Fruit fly (Drosophila melanogaster) whole organism, embryonic: ENCODE results near the gene CG13912.

Source experiments
- Atf6 ChIP-seq: fragments of 200-800 bp; sonication (Bioruptor generic); IDR thresholded peaks from 2 replicates; pipeline ENCODE4 v1.3.6; 2022; ENCODE audit warnings: missing biosample characterization, missing genetic modification characterization
- BEAF-32 ChIP-seq: fragments of 200-800 bp; sonication (Bioruptor generic); optimal IDR thresholded peaks from 3 replicates; lab custom pipeline; 2017; ENCODE audit warnings: missing biosample characterization, missing genetic modification characterization, mild to moderate bottlenecking, moderate library complexity, missing genetic modification reagents
- CG10267 ChIP-seq: fragments of 200-800 bp; sonication (Bioruptor generic); optimal IDR thresholded peaks from 2 replicates; lab custom pipeline; 2018; ENCODE audit warnings: missing biosample characterization, mild to moderate bottlenecking, missing genetic modification characterization, moderate library complexity
- CG12391 ChIP-seq: fragments of 200-800 bp; sonication (Bioruptor generic); optimal IDR thresholded peaks from 3 replicates; lab custom pipeline; 2018; ENCODE audit warnings: missing biosample characterization, mild to moderate bottlenecking, missing genetic modification characterization, moderate library complexity
- CG13287 ChIP-seq: fragments of 200-800 bp; sonication (Bioruptor generic); IDR thresholded peaks from 2 replicates; pipeline ENCODE4 v1.3.6; 2022; ENCODE audit warnings: missing biosample characterization, missing genetic modification characterization; ENCODE audit not compliant: partially characterized antibody
- CG14965 ChIP-seq: fragments of 200-800 bp; sonication (Bioruptor generic); optimal IDR thresholded peaks from 2 replicates; lab custom pipeline; 2016; ENCODE audit warnings: missing biosample characterization, missing genetic modification characterization, borderline replicate concordance
- CG15601 ChIP-seq: fragments of 200-800 bp; sonication (Bioruptor generic); optimal IDR thresholded peaks from 3 replicates; lab custom pipeline; 2019; ENCODE audit warnings: missing biosample characterization, mild to moderate bottlenecking, missing genetic modification characterization, moderate library complexity
- CG16813 ChIP-seq: fragments of 200-800 bp; sonication (Bioruptor generic); IDR thresholded peaks from 3 replicates; pipeline ENCODE4 v1.3.6; 2022; ENCODE audit warnings: missing biosample characterization, missing genetic modification characterization; ENCODE audit not compliant: partially characterized antibody
- CG16863 ChIP-seq: fragments of 200-800 bp; sonication (Bioruptor generic); optimal IDR thresholded peaks from 3 replicates; lab custom pipeline; 2016; ENCODE audit warnings: missing biosample characterization, missing genetic modification characterization
- CG17385 ChIP-seq: fragments of 200-800 bp; sonication (Bioruptor generic); optimal IDR thresholded peaks from 3 replicates; lab custom pipeline; 2018; ENCODE audit warnings: missing biosample characterization, mild to moderate bottlenecking, missing genetic modification characterization
- CG17802 ChIP-seq: fragments of 200-800 bp; sonication (Bioruptor generic); optimal IDR thresholded peaks from 2 replicates; lab custom pipeline; 2018; ENCODE audit warnings: missing biosample characterization, mild to moderate bottlenecking, missing genetic modification characterization, moderate library complexity
- CG18599 ChIP-seq: fragments of 200-800 bp; sonication (Bioruptor generic); optimal IDR thresholded peaks from 3 replicates; lab custom pipeline; 2017; ENCODE audit warnings: missing biosample characterization, missing genetic modification characterization, mild to moderate bottlenecking, moderate library complexity, missing genetic modification reagents
- CG2202 ChIP-seq: fragments of 200-800 bp; sonication (Bioruptor generic); optimal IDR thresholded peaks from 2 replicates; lab custom pipeline; 2018; ENCODE audit warnings: missing biosample characterization, mild to moderate bottlenecking, missing genetic modification characterization
- CG34224 ChIP-seq: fragments of 200-800 bp; sonication (Bioruptor generic); IDR thresholded peaks from 3 replicates; pipeline ENCODE4 v1.3.6; 2022; ENCODE audit warnings: missing biosample characterization, missing genetic modification characterization; ENCODE audit not compliant: partially characterized antibody
- CG5953 ChIP-seq: fragments of 200-800 bp; sonication (Bioruptor generic); IDR thresholded peaks from 2 replicates; pipeline ENCODE4 v1.3.6; 2022; ENCODE audit warnings: missing biosample characterization, missing genetic modification characterization
- CG7372 ChIP-seq: fragments of 200-800 bp; sonication (Bioruptor generic); IDR thresholded peaks from 2 replicates; pipeline ENCODE4 v1.3.6; 2022; ENCODE audit warnings: missing biosample characterization, missing genetic modification characterization
- CG7839 ChIP-seq: fragments of 200-800 bp; sonication (Bioruptor generic); optimal IDR thresholded peaks from 3 replicates; lab custom pipeline; 2018; ENCODE audit warnings: missing biosample characterization, mild to moderate bottlenecking, missing genetic modification characterization, moderate library complexity
- CG8924 ChIP-seq: fragments of 200-800 bp; optimal IDR thresholded peaks from 3 replicates; lab custom pipeline; 2019; ENCODE audit warnings: missing biosample characterization, mild to moderate bottlenecking, missing genetic modification characterization, moderate library complexity
- CG9609 ChIP-seq: fragments of 200-800 bp; sonication (Bioruptor generic); optimal IDR thresholded peaks from 3 replicates; lab custom pipeline; 2016; ENCODE audit warnings: missing biosample characterization, missing genetic modification characterization
- D ChIP-seq, 2 experiments: fragments of 200-800 bp in 1 of 2; fragments of >200 bp in 1 of 2; sonication (Bioruptor generic) in 1 of 2; optimal IDR thresholded peaks; 2 replicates in 1 of 2; 3 replicates in 1 of 2; lab custom pipeline; 2017; ENCODE audit warnings: mild to moderate bottlenecking in 1 of 2, missing biosample characterization in 1 of 2, missing genetic modification characterization in 1 of 2, missing genetic modification reagents in 1 of 2
- Nf-YC ChIP-seq: fragments of 200-800 bp; optimal IDR thresholded peaks from 3 replicates; lab custom pipeline; 2019; ENCODE audit warnings: missing biosample characterization, mild to moderate bottlenecking, missing genetic modification characterization, moderate library complexity
- Scr ChIP-seq: fragments of 200-800 bp; sonication (Bioruptor generic); IDR thresholded peaks from 2 replicates; pipeline ENCODE4 v1.3.6; 2022; ENCODE audit warnings: missing biosample characterization, missing genetic modification characterization; ENCODE audit not compliant: partially characterized antibody
- Sin3A ChIP-seq: fragments of >200 bp; optimal IDR thresholded peaks from 2 replicates; lab custom pipeline; 2018
- Stat92E ChIP-seq, 3 experiments: fragments of >200 bp in 2 of 3; fragments of 200-800 bp in 1 of 3; sonication (Bioruptor generic) in 1 of 3; optimal IDR thresholded peaks; 2 replicates each; lab custom pipeline; 2017 to 2019; ENCODE audit warnings: missing biosample characterization in 3 of 3, missing genetic modification characterization in 3 of 3, mild to moderate bottlenecking in 1 of 3, moderate library complexity in 1 of 3
- Xrp1 ChIP-seq: fragments of 200-800 bp; sonication (Bioruptor generic); IDR thresholded peaks from 2 replicates; pipeline ENCODE4 v1.3.6; 2022; ENCODE audit warnings: missing biosample characterization, missing genetic modification characterization
- YL-1 ChIP-seq: fragments of 200-800 bp; sonication (Bioruptor generic); optimal IDR thresholded peaks from 3 replicates; lab custom pipeline; 2017; ENCODE audit warnings: missing biosample characterization, mild to moderate bottlenecking, missing genetic modification characterization
- abd-A ChIP-seq: fragments of 200-800 bp; sonication (Bioruptor generic); optimal IDR thresholded peaks from 3 replicates; lab custom pipeline; 2019; ENCODE audit warnings: missing biosample characterization, mild to moderate bottlenecking, missing genetic modification characterization, moderate library complexity
- ap ChIP-seq: fragments of 200-800 bp; sonication (Bioruptor generic); IDR thresholded peaks from 2 replicates; pipeline ENCODE4 v1.3.6; 2022; ENCODE audit warnings: missing biosample characterization, missing genetic modification characterization
- az2 ChIP-seq: fragments of 200-800 bp; sonication (Bioruptor generic); optimal IDR thresholded peaks from 3 replicates; lab custom pipeline; 2016; ENCODE audit warnings: missing biosample characterization, missing genetic modification characterization
- bigmax ChIP-seq: fragments of 200-800 bp; sonication (Bioruptor generic); optimal IDR thresholded peaks from 2 replicates; lab custom pipeline; 2018; ENCODE audit warnings: missing biosample characterization, mild to moderate bottlenecking, missing genetic modification characterization
- cas ChIP-seq: fragments of 200-800 bp; sonication (Bioruptor generic); IDR thresholded peaks from 2 replicates; pipeline ENCODE4 v1.3.6; 2022; ENCODE audit warnings: missing biosample characterization, missing genetic modification characterization
- ci ChIP-seq: fragments of 200-800 bp; sonication (Bioruptor generic); IDR thresholded peaks from 3 replicates; pipeline ENCODE4 v1.3.6; 2022; ENCODE audit warnings: missing biosample characterization, missing genetic modification characterization
- fd96Cb ChIP-seq: fragments of 200-800 bp; sonication (Bioruptor generic); optimal IDR thresholded peaks from 2 replicates; lab custom pipeline; 2018; ENCODE audit warnings: missing biosample characterization, mild to moderate bottlenecking, missing genetic modification characterization, moderate library complexity
- fu2 ChIP-seq: fragments of 200-800 bp; sonication (Bioruptor generic); optimal IDR thresholded peaks from 2 replicates; lab custom pipeline; 2016; ENCODE audit warnings: missing biosample characterization, missing genetic modification characterization
- gro ChIP-seq: fragments of 200-800 bp; sonication (Bioruptor generic); optimal IDR thresholded peaks from 2 replicates; lab custom pipeline; 2016; ENCODE audit warnings: missing biosample characterization, missing genetic modification characterization
- klu ChIP-seq: fragments of 200-800 bp; sonication (Bioruptor generic); IDR thresholded peaks from 2 replicates; pipeline ENCODE4 v1.3.6; 2022; ENCODE audit warnings: missing biosample characterization, missing genetic modification characterization
- onecut ChIP-seq: fragments of 200-800 bp; sonication (Bioruptor generic); IDR thresholded peaks from 2 replicates; pipeline ENCODE4 v1.3.6; 2022; ENCODE audit warnings: missing biosample characterization, missing genetic modification characterization
- pho ChIP-seq: fragments of 200-800 bp; sonication (Bioruptor generic); optimal IDR thresholded peaks from 2 replicates; lab custom pipeline; 2016; ENCODE audit warnings: missing biosample characterization, missing genetic modification characterization
- pnt ChIP-seq: fragments of 200-800 bp; sonication (Bioruptor generic); optimal IDR thresholded peaks from 3 replicates; lab custom pipeline; 2016; ENCODE audit warnings: missing biosample characterization, missing genetic modification characterization
- repo ChIP-seq: fragments of 200-800 bp; sonication (Bioruptor generic); optimal IDR thresholded peaks from 2 replicates; lab custom pipeline; 2016; ENCODE audit warnings: missing biosample characterization, missing genetic modification characterization
- ro ChIP-seq: fragments of 200-800 bp; sonication (Bioruptor generic); IDR thresholded peaks from 2 replicates; pipeline ENCODE4 v1.3.6; 2022; ENCODE audit warnings: missing biosample characterization, missing genetic modification characterization
- sd ChIP-seq: fragments of 200-800 bp; sonication (Bioruptor generic); optimal IDR thresholded peaks from 3 replicates; lab custom pipeline; 2018; ENCODE audit warnings: missing biosample characterization, mild to moderate bottlenecking, missing genetic modification characterization, moderate library complexity
- sens ChIP-seq: fragments of 200-800 bp; sonication (Bioruptor generic); peaks from one replicate; lab custom pipeline; 2016; ENCODE audit warnings: missing biosample characterization, missing genetic modification characterization
- seq ChIP-seq: fragments of 200-800 bp; sonication (Bioruptor generic); IDR thresholded peaks from 2 replicates; pipeline ENCODE4 v1.3.6; 2022; ENCODE audit warnings: missing biosample characterization, missing genetic modification characterization
- sob ChIP-seq: fragments of 200-800 bp; sonication (Bioruptor generic); IDR thresholded peaks from 2 replicates; pipeline ENCODE4 v1.3.6; 2022; ENCODE audit warnings: missing biosample characterization, missing genetic modification characterization
- stc ChIP-seq: fragments of 200-800 bp; sonication (Bioruptor generic); IDR thresholded peaks from 2 replicates; pipeline ENCODE4 v1.3.6; 2022; ENCODE audit warnings: missing biosample characterization, missing genetic modification characterization
- sug ChIP-seq: fragments of 200-800 bp; optimal IDR thresholded peaks from 2 replicates; lab custom pipeline; 2019; ENCODE audit warnings: missing biosample characterization, mild to moderate bottlenecking, missing genetic modification characterization, moderate library complexity
- tup ChIP-seq: fragments of 200-800 bp; sonication (Bioruptor generic); optimal IDR thresholded peaks from 2 replicates; lab custom pipeline; 2016; ENCODE audit warnings: missing biosample characterization, mild to moderate bottlenecking, missing genetic modification characterization, moderate library complexity
- wdn ChIP-seq: fragments of 200-800 bp; sonication (Bioruptor generic); IDR thresholded peaks from 2 replicates; pipeline ENCODE4 v1.3.6; 2022; ENCODE audit warnings: missing biosample characterization, missing genetic modification characterization
- z ChIP-seq: fragments of 200-800 bp; sonication (Bioruptor generic); IDR thresholded peaks from 3 replicates; pipeline ENCODE4 v1.3.6; 2022; ENCODE audit warnings: missing biosample characterization, missing genetic modification characterization

Gene CG13912

DNA sequence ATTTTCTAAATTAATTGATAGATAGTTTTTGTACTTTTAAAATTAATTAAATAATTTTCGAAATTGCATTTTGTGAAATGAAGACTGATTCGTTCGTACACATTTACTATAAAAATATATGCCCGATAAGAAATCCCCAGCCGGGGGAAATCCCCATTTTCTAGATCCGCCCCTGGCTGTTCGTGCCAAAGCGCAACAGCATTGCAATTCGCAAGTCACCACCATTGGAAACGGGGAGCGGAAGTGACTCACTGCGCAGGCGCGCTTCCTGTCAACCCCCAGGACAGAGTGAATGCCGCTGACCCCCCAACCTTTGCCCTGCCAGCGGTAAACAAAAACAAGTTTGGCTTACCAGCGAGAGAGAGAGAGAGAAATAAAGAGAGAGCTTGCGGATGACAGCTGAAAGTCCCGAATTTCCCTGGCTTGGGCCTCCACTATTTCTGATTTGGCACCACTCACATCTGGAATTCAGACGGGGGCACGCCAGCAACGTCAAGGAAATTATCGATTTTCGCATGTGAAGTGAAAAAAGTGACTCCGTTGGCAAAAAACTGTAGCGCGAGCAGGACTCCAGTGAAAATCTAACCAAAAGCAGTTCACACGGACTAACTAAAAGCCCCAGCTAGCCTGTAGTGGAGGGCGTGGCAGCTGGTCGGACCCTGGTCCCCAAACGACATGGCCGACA, 6.6 kb downstream of the CG13912 start, which contains the start of gene Aplip1 (continued):
- TF ChIP-seq Xrp1 (GFP tag; lab: Robert Waterston, UW) (no peak), wdn (no peak), bigmax (no peak), Scr (no peak), klu (GFP tag; lab: Robert Waterston, UW) (no peak), CG15601 (no peak), CG17802 (tag; lab: Kevin White, UChicago) (no peak), CG8924 (tag; lab: Kevin White, UChicago) (no peak), seq (peak; percentile 83), CG7372 (no peak), Sin3A (lab: Kevin White, UChicago) (no peak), gro (GFP tag; lab: Kevin White, UChicago) (no peak), CG7839 (tag; lab: Kevin White, UChicago) (no peak), CG12391 (tag; lab: Kevin White, UChicago) (no peak), sob (GFP tag; lab: Robert Waterston, UW) (peak; percentile 63), D (optimal IDR thresholded peaks at IDR 0.05; lab: Kevin White, UChicago) (no peak), D (GFP tag; optimal IDR thresholded peaks at IDR 0.05; lab: Kevin White, UChicago) (no peak), fd96Cb (tag; lab: Kevin White, UChicago) (no peak), CG14965 (GFP tag; lab: Kevin White, UChicago) (no peak), cas (GFP tag; lab: Robert Waterston, UW) (no peak), ci (no peak), CG34224 (GFP tag; lab: Robert Waterston, UW) (no peak), onecut (GFP tag; lab: Robert Waterston, UW) (peak; percentile 98), sens (peak; percentile 16), az2 (GFP tag; lab: Kevin White, UChicago) (no peak), CG2202 (no peak), ro (no peak), pho (no peak), stc (GFP tag; lab: Robert Waterston, UW) (no peak), abd-A (tag; lab: Kevin White, UChicago) (no peak), fu2 (no peak), BEAF-32 (GFP tag; lab: Kevin White, UChicago) (no peak), Atf6 (GFP tag; lab: Robert Waterston, UW) (no peak), CG10267 (tag; lab: Kevin White, UChicago) (no peak), CG13287 (GFP tag; lab: Robert Waterston, UW) (no peak), YL-1 (GFP tag; lab: Kevin White, UChicago) (peak; percentile 13), pnt (GFP tag; lab: Kevin White, UChicago) (no peak), repo (GFP tag; lab: Kevin White, UChicago) (no peak), tup (GFP tag; lab: Kevin White, UChicago) (no peak), ap (GFP tag; lab: Robert Waterston, UW) (no peak), Stat92E (GFP tag; optimal IDR thresholded peaks at IDR 0.05; lab: Kevin White, UChicago) (no peak), CG18599 (GFP tag; lab: Kevin White, UChicago) (no peak), CG17385 (GFP tag; lab: Kevin White, UChicago) (no peak), CG5953 (no peak), Nf-YC (tag; lab: Kevin White, UChicago) (no peak), CG16863 (GFP tag; lab: Kevin White, UChicago) (no peak), sd (tag; lab: Kevin White, UChicago) (no peak), CG9609 (GFP tag; lab: Kevin White, UChicago) (no peak), z (GFP tag; lab: Robert Waterston, UW) (no peak), sug (no peak), CG16813 (GFP tag; lab: Robert Waterston, UW) (no peak)
